Worm (Caenorhabditis elegans): Measurements from ENCODE around the gene C13E3.1.

The C13E3.1 gene

ce11 chrX:8878709-8879108 is 14.2 kb upstream of the C13E3.1 start:
- TF ChIP-seq attf-4 (tag; optimal IDR thresholded peaks at IDR 0.05) = no peak
- no peak for TF ChIP-seq F49E8.2 (tag; optimal IDR thresholded peaks at IDR 0.05; ENCODE audit: borderline replicate concordance)
- TF ChIP-seq F10B5.3 (tag; optimal IDR thresholded peaks at IDR 0.05) = no peak
- TF ChIP-seq vab-7 (GFP tag; IDR thresholded peaks at IDR 0.05) = no peak
- no peak for TF ChIP-seq madf-9 (GFP tag; conservative IDR thresholded peaks at IDR 0.05)
- TF ChIP-seq php-3 (GFP tag; IDR thresholded peaks at IDR 0.05) = no peak
- no peak for TF ChIP-seq daf-8 (GFP tag; IDR thresholded peaks at IDR 0.05)
- no peak for TF ChIP-seq pha-4 (GFP tag; IDR thresholded peaks at IDR 0.05)
- no peak for TF ChIP-seq pha-4 (tag; optimal IDR thresholded peaks at IDR 0.05)
- no peak for TF ChIP-seq gei-8 (GFP tag; optimal IDR thresholded peaks at IDR 0.05)

ce11 chrX:8879349-8879748 is 13.6 kb upstream of the C13E3.1 start, which contains the start of gene C06E2.2:
Gene C06E2.2, plus strand, starts transcription at chrX:8879649.
- peak in 1 of 2 experiments; percentile 88 for TF ChIP-seq unc-62 (GFP tag; optimal IDR thresholded peaks at IDR 0.05 in 1 of 2)
- no peak for TF ChIP-seq unc-62 (tag; optimal IDR thresholded peaks at IDR 0.05)
- no peak for TF ChIP-seq nhr-28 (tag; optimal IDR thresholded peaks at IDR 0.05)

- TF ChIP-seq nhr-25 (tag; optimal IDR thresholded peaks at IDR 0.05; ENCODE audit: borderline replicate concordance, insufficient read depth) (peak; percentile 58), hmg-1.1 (GFP tag; IDR thresholded peaks at IDR 0.05) (no peak)
Measured at ce11 chrX:8882162-8882561, 10.7 kb upstream of the C13E3.1 start.

ce11 chrX:8888835-8889234 is 4.1 kb upstream of the C13E3.1 start:
- TF ChIP-seq daf-16 (GFP tag; optimal IDR thresholded peaks at IDR 0.05) (peak in 1 of 2 experiments; percentile 29), daf-16 (tag; optimal IDR thresholded peaks at IDR 0.05) (no peak), zip-2 (tag; optimal IDR thresholded peaks at IDR 0.05) (no peak), unc-62 (GFP tag; optimal IDR thresholded peaks at IDR 0.05 in 1 of 2) (peak in 1 of 2 experiments; percentile 54), unc-62 (tag; optimal IDR thresholded peaks at IDR 0.05) (no peak)

ce11 chrX:8890251-8890755 is 2.6 kb upstream of the C13E3.1 start:
- TF ChIP-seq nhr-28 (tag; optimal IDR thresholded peaks at IDR 0.05) = peak; percentile 56
- peak in 1 of 2 experiments; percentile 64 for TF ChIP-seq unc-62 (GFP tag; optimal IDR thresholded peaks at IDR 0.05 in 1 of 2)
- TF ChIP-seq unc-62 (tag; optimal IDR thresholded peaks at IDR 0.05) = no peak
- TF ChIP-seq nhr-10 (tag; optimal IDR thresholded peaks at IDR 0.05) = no peak

- TF ChIP-seq nhr-28 (tag; optimal IDR thresholded peaks at IDR 0.05) (peak; percentile 28), pqm-1 (tag; optimal IDR thresholded peaks at IDR 0.05) (peak; percentile 12), fkh-10 (GFP tag; optimal IDR thresholded peaks at IDR 0.05) (no peak), unc-62 (GFP tag; optimal IDR thresholded peaks at IDR 0.05 in 1 of 2) (peak in 1 of 2 experiments; percentile 98), unc-62 (tag; optimal IDR thresholded peaks at IDR 0.05) (no peak), snpc-1.2 (GFP tag; IDR thresholded peaks at IDR 0.05) (no peak)
Measured at ce11 chrX:8891393-8891953, 1.4 kb upstream of the C13E3.1 start.

ce11 chrX:8902920-8903319 is 10.0 kb downstream of the C13E3.1 start:
- TF ChIP-seq ceh-62 (tag; optimal IDR thresholded peaks at IDR 0.05) (no peak), lin-1 (GFP tag; IDR thresholded peaks at IDR 0.05) (no peak), madf-5 (GFP tag; IDR thresholded peaks at IDR 0.05) (no peak), hlh-11 (tag; optimal IDR thresholded peaks at IDR 0.05) (no peak), php-3 (GFP tag; IDR thresholded peaks at IDR 0.05) (peak; percentile 24; the same call in 1 of the 2 replicates), D1046.2 (GFP tag; IDR thresholded peaks at IDR 0.05) (no peak), pha-4 (GFP tag; IDR thresholded peaks at IDR 0.05) (no peak), pha-4 (tag; optimal IDR thresholded peaks at IDR 0.05) (no peak), dmd-9 (GFP tag; IDR thresholded peaks at IDR 0.05) (no peak)
